Worm (Caenorhabditis elegans) whole organism, young adult: ENCODE results near the gene ins-37.

Experiments
- egrh-3 ChIP-seq: fragments of 200-800 bp; sonication (Bioruptor generic); IDR thresholded peaks from 2 replicates; pipeline ENCODE4 v1.3.6; 2022; ENCODE audit warnings: missing genetic modification reagents, missing genetic modification characterization, missing compliant biosample characterization
- madf-8 ChIP-seq: fragments of 200-800 bp; sonication (Bioruptor generic); conservative IDR thresholded peaks from 2 replicates; pipeline ENCODE4 v1.3.6; 2022; ENCODE audit warnings: missing genetic modification reagents, missing genetic modification characterization, missing compliant biosample characterization
- ztf-28 ChIP-seq: fragments of 200-800 bp; sonication (Bioruptor generic); IDR thresholded peaks from 2 replicates; pipeline ENCODE4 v1.3.6; 2022; ENCODE audit warnings: missing genetic modification reagents, missing genetic modification characterization, missing compliant biosample characterization

ce11 chrII:13788813-13789212, 47.1 kb downstream of the ins-37 start:
- TF ChIP-seq ztf-28 (GFP tag; lab: Robert Waterston, UW) (no peak), egrh-3 (GFP tag; lab: Robert Waterston, UW) (no peak), madf-8 (GFP tag; lab: Robert Waterston, UW) (no peak)
